Fruit fly (Drosophila melanogaster): ENCODE measurements around the gene CG1943.

Gene CG1943

DNA sequence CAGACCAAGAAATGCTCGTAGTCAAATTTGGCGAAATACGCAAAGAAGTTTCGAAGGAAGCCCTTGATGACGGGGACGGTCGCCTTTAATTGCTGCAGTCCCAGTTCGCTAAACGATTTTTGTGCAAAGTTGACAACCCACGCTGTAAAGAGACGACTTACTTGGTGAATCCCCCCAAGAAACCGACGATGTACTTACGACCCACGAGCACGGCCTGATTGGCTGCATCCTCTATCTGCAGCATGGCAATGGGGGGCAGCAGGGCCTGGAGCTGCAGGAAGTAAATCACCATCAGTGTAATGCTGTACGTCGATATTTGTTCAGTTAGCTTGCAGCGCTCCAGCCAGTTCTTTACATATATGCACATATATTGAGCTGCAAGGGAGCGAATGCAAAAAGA, 9.1 kb downstream of the CG1943 start:
- no peak for TF ChIP-seq dl (GFP tag; optimal IDR thresholded peaks at IDR 0.05; ENCODE audit: insufficient read depth in 1 of 2, partially characterized antibody in 2 of 2)
- TF ChIP-seq Rel (GFP tag; optimal IDR thresholded peaks at IDR 0.05): no peak
- TF ChIP-seq Rel (tag; optimal IDR thresholded peaks at IDR 0.05): peak; percentile 91

dm6 chr3R:7085455-7085854, 10.8 kb downstream of the CG1943 start:
- TF ChIP-seq foxo (GFP tag; optimal IDR thresholded peaks at IDR 0.05) (no peak), br (GFP tag; optimal IDR thresholded peaks at IDR 0.05) (no peak), dsf (GFP tag; optimal IDR thresholded peaks at IDR 0.05; ENCODE audit: borderline replicate concordance) (no peak), Rel (GFP tag; optimal IDR thresholded peaks at IDR 0.05) (no peak), Rel (tag; optimal IDR thresholded peaks at IDR 0.05) (peak; percentile 44), fru (GFP tag; optimal IDR thresholded peaks at IDR 0.05) (no peak), dmrt93B (GFP tag; optimal IDR thresholded peaks at IDR 0.05) (no peak)

dm6 chr3R:7085983-7086376, 11.3 kb downstream of the CG1943 start, which contains the start of gene Tailor:
Gene Tailor, minus strand, starts transcription at chr3R:7086083.
- TF ChIP-seq pan (optimal IDR thresholded peaks at IDR 0.05): no peak
- TF ChIP-seq Abd-B (GFP tag; optimal IDR thresholded peaks at IDR 0.05): no peak
- TF ChIP-seq brk (GFP tag; optimal IDR thresholded peaks at IDR 0.05): no peak

dm6 chr3R:7086377-7087200, 11.9 kb downstream of the CG1943 start, which contains the start of gene alphaTub84B:
Gene alphaTub84B, plus strand, starts transcription at chr3R:7086599.
- TF ChIP-seq tai (GFP tag; optimal IDR thresholded peaks at IDR 0.05) (no peak), Vsx2 (GFP tag; optimal IDR thresholded peaks at IDR 0.05; ENCODE audit: partially characterized antibody) (no peak), Dif (GFP tag; optimal IDR thresholded peaks at IDR 0.05; ENCODE audit: partially characterized antibody) (peak; percentile 87), Sp1 (GFP tag; optimal IDR thresholded peaks at IDR 0.05) (peak; percentile 76), CG9705 (GFP tag; optimal IDR thresholded peaks at IDR 0.05) (no peak), brk (GFP tag; optimal IDR thresholded peaks at IDR 0.05) (peak; percentile 21), N (GFP tag; optimal IDR thresholded peaks at IDR 0.05) (no peak), woc (GFP tag; optimal IDR thresholded peaks at IDR 0.05) (peak; percentile 42), Hr78 (GFP tag; optimal IDR thresholded peaks at IDR 0.05) (no peak), fru (GFP tag; optimal IDR thresholded peaks at IDR 0.05) (peak; percentile 70), foxo (GFP tag; optimal IDR thresholded peaks at IDR 0.05) (peak in 1 of 2 experiments; percentile 71), lola (GFP tag; optimal IDR thresholded peaks at IDR 0.05) (no peak), Hr83 (GFP tag; optimal IDR thresholded peaks at IDR 0.05; ENCODE audit: poor library complexity, severe bottlenecking) (peak; percentile 94), GATAd (GFP tag; optimal IDR thresholded peaks at IDR 0.05) (no peak), rgr (GFP tag; optimal IDR thresholded peaks at IDR 0.05) (peak; percentile 74), HLH106 (tag; optimal IDR thresholded peaks at IDR 0.05) (peak; percentile 19), dmrt93B (GFP tag; optimal IDR thresholded peaks at IDR 0.05) (no peak), Dfd (GFP tag; optimal IDR thresholded peaks at IDR 0.05) (no peak), Hnf4 (GFP tag; optimal IDR thresholded peaks at IDR 0.05) (peak; percentile 91), Mio (GFP tag; optimal IDR thresholded peaks at IDR 0.05) (no peak), pan (optimal IDR thresholded peaks at IDR 0.05) (no peak), sage (GFP tag; optimal IDR thresholded peaks at IDR 0.05) (peak; percentile 55), jim (GFP tag; optimal IDR thresholded peaks at IDR 0.05) (peak; percentile 84), Abd-B (GFP tag; optimal IDR thresholded peaks at IDR 0.05) (no peak), CrebA (GFP tag; optimal IDR thresholded peaks at IDR 0.05; ENCODE audit: borderline replicate concordance) (no peak), ey (GFP tag; optimal IDR thresholded peaks at IDR 0.05) (peak; percentile 29), br (GFP tag; optimal IDR thresholded peaks at IDR 0.05) (peak; percentile 78), Jra (GFP tag; optimal IDR thresholded peaks at IDR 0.05) (peak; percentile 86), psq (GFP tag; optimal IDR thresholded peaks at IDR 0.05) (peak; percentile 48), usp (GFP tag; optimal IDR thresholded peaks at IDR 0.05) (no peak), Myc (optimal IDR thresholded peaks at IDR 0.05) (peak; percentile 59), OdsH (GFP tag; optimal IDR thresholded peaks at IDR 0.05) (peak; percentile 66), dl (GFP tag; optimal IDR thresholded peaks at IDR 0.05; ENCODE audit: insufficient read depth in 1 of 2, partially characterized antibody in 2 of 2) (peak; percentile 9 to 27), dsf (GFP tag; optimal IDR thresholded peaks at IDR 0.05; ENCODE audit: borderline replicate concordance) (no peak), Rel (GFP tag; optimal IDR thresholded peaks at IDR 0.05) (no peak), Rel (tag; optimal IDR thresholded peaks at IDR 0.05) (peak; percentile 88), h (GFP tag; optimal IDR thresholded peaks at IDR 0.05) (peak; percentile 86), CG32264 (GFP tag; optimal IDR thresholded peaks at IDR 0.05) (no peak), sv (GFP tag; optimal IDR thresholded peaks at IDR 0.05) (peak; percentile 52)

Measured in whole organism, wandering third instar larva.